Worm (Caenorhabditis elegans) whole organism, midembryonic: ENCODE results near the gene rack-1.

Experiments
- T22C8.4 ChIP-seq: fragments of 200-800 bp; sonication (Bioruptor generic); IDR thresholded peaks from 2 replicates; pipeline ENCODE4 v1.3.6; 2022; ENCODE audit warnings: missing genetic modification characterization, missing compliant biosample characterization
- cog-1 ChIP-seq: sonication (generic microtip); optimal IDR thresholded peaks from 2 replicates; lab custom pipeline; 2016; ENCODE audit warnings: missing genetic modification characterization, missing compliant biosample characterization
- flt-1 ChIP-seq: fragments of 200-800 bp; sonication (Bioruptor generic); IDR thresholded peaks from 2 replicates; pipeline ENCODE4 v1.3.6; 2022; ENCODE audit warnings: missing genetic modification characterization, missing compliant biosample characterization
- klf-2 ChIP-seq: fragments of 200-800 bp; sonication (Bioruptor generic); conservative IDR thresholded peaks from 2 replicates; pipeline ENCODE4 v1.3.6; 2022; ENCODE audit warnings: missing genetic modification reagents, missing genetic modification characterization, missing compliant biosample characterization
- med-1 ChIP-seq: sonication (generic microtip); optimal IDR thresholded peaks from 2 replicates; lab custom pipeline; 2017; ENCODE audit warnings: missing genetic modification characterization, mild to moderate bottlenecking, missing compliant biosample characterization, antibody characterized with exemption, missing genetic modification reagents; ENCODE audit not compliant: insufficient read depth
- ref-1 ChIP-seq: fragments of 200-800 bp; sonication (Bioruptor generic); conservative IDR thresholded peaks from 2 replicates; pipeline ENCODE4 v1.3.6; 2022; ENCODE audit warnings: missing genetic modification reagents, missing genetic modification characterization, missing compliant biosample characterization
- tab-1 ChIP-seq: fragments of 200-800 bp; sonication (Bioruptor generic); IDR thresholded peaks from 2 replicates; pipeline ENCODE4 v1.3.6; 2022; ENCODE audit warnings: missing genetic modification characterization, missing compliant biosample characterization
- ztf-23 ChIP-seq: fragments of 200-800 bp; sonication (Bioruptor generic); IDR thresholded peaks from 2 replicates; pipeline ENCODE4 v1.3.6; 2022; ENCODE audit warnings: missing genetic modification reagents, missing genetic modification characterization, missing compliant biosample characterization
- ztf-29 ChIP-seq: fragments of 200-800 bp; sonication (Bioruptor generic); IDR thresholded peaks from 2 replicates; pipeline ENCODE4 v1.3.6; 2022; ENCODE audit warnings: missing genetic modification reagents, missing genetic modification characterization, missing compliant biosample characterization

rack-1 gene

ce11 chrIV:10223723-10224122 lies 47.2 kb downstream of the rack-1 start, which contains the start of gene nas-12:
Gene nas-12 (plus strand): TSS chrIV:10224023.
- TF ChIP-seq flt-1 = no peak
- TF ChIP-seq tab-1 (GFP tag; lab: Robert Waterston, UW) = no peak
- TF ChIP-seq T22C8.4 (GFP tag; lab: Robert Waterston, UW) = no peak
- TF ChIP-seq med-1 (GFP tag; lab: Kevin White, UChicago) = no peak
- no peak for TF ChIP-seq klf-2 (GFP tag; lab: Robert Waterston, UW)
- TF ChIP-seq ztf-23 (GFP tag; lab: Robert Waterston, UW) = no peak
- no peak for TF ChIP-seq cog-1 (tag; lab: Kevin White, UChicago)
- TF ChIP-seq ztf-29 (GFP tag; lab: Robert Waterston, UW) = no peak
- no peak for TF ChIP-seq ref-1 (GFP tag; lab: Robert Waterston, UW)

- TF ChIP-seq klf-2 (GFP tag; lab: Robert Waterston, UW) = no peak
- TF ChIP-seq flt-1 = no peak
Measured at ce11 chrIV:10227534-10227933, 51.1 kb downstream of the rack-1 start, which contains the start of gene F01G10.6. Gene F01G10.6 (minus strand): TSS chrIV:10227634.
